Fruit fly (Drosophila melanogaster) whole organism: ENCODE results near the gene ssp.

Experiments used
- EcR ChIP-seq, 2 experiments: fragments of >200 bp; optimal IDR thresholded peaks; 2 replicates each; lab custom pipeline; 2017; ENCODE audit warnings: missing biosample characterization in 2 of 2, missing genetic modification characterization in 2 of 2, missing genetic modification reagents in 2 of 2
- pan ChIP-seq: fragments of >200 bp; optimal IDR thresholded peaks from 2 replicates; lab custom pipeline; 2017
- psq ChIP-seq: fragments of >200 bp; optimal IDR thresholded peaks from 2 replicates; lab custom pipeline; 2017

- TF ChIP-seq psq (lab: Kevin White, UChicago) (no peak), EcR (GFP tag; optimal IDR thresholded peaks at IDR 0.05; lab: Kevin White, UChicago) (no peak), pan (lab: Kevin White, UChicago) (no peak)
Measured at dm6 chr3L:12074952-12075351, 43.1 kb upstream of the ssp start.
